Fruit fly (Drosophila melanogaster) whole organism, embryonic: Measurements from ENCODE around the gene Sgs5bis.

ENCODE experiments used
- Asciz ChIP-seq: fragments of 200-800 bp; sonication (Bioruptor generic); optimal IDR thresholded peaks from 2 replicates; lab custom pipeline; 2017; ENCODE audit warnings: missing biosample characterization, mild to moderate bottlenecking, missing genetic modification characterization, missing genetic modification reagents
- Atf6 ChIP-seq: fragments of 200-800 bp; sonication (Bioruptor generic); IDR thresholded peaks from 2 replicates; pipeline ENCODE4 v1.3.6; 2022; ENCODE audit warnings: missing biosample characterization, missing genetic modification characterization
- B-H1 ChIP-seq: fragments of 200-800 bp; sonication (Bioruptor generic); IDR thresholded peaks from 3 replicates; pipeline ENCODE4 v1.3.6; 2022; ENCODE audit warnings: missing biosample characterization, missing genetic modification characterization
- CG10462 ChIP-seq: fragments of 200-800 bp; sonication (Bioruptor generic); optimal IDR thresholded peaks from 2 replicates; lab custom pipeline; 2016; ENCODE audit warnings: missing biosample characterization, missing genetic modification characterization
- CG13424 ChIP-seq: fragments of 200-800 bp; sonication (Bioruptor generic); optimal IDR thresholded peaks from 2 replicates; lab custom pipeline; 2019; ENCODE audit warnings: missing biosample characterization, mild to moderate bottlenecking, missing genetic modification characterization, moderate library complexity
- CG13624 ChIP-seq: fragments of 200-800 bp; sonication (Bioruptor generic); optimal IDR thresholded peaks from 2 replicates; lab custom pipeline; 2016; ENCODE audit warnings: missing biosample characterization, missing genetic modification characterization
- CG13775 ChIP-seq: fragments of 200-800 bp; sonication (Bioruptor generic); optimal IDR thresholded peaks from 3 replicates; lab custom pipeline; 2017; ENCODE audit warnings: missing biosample characterization, mild to moderate bottlenecking, missing genetic modification characterization
- CG15269 ChIP-seq: fragments of 200-800 bp; sonication (Bioruptor generic); optimal IDR thresholded peaks from 2 replicates; lab custom pipeline; 2018; ENCODE audit warnings: missing biosample characterization, mild to moderate bottlenecking, missing genetic modification characterization, moderate library complexity
- CG15601 ChIP-seq: fragments of 200-800 bp; sonication (Bioruptor generic); optimal IDR thresholded peaks from 3 replicates; lab custom pipeline; 2019; ENCODE audit warnings: missing biosample characterization, mild to moderate bottlenecking, missing genetic modification characterization, moderate library complexity
- CG16813 ChIP-seq: fragments of 200-800 bp; sonication (Bioruptor generic); IDR thresholded peaks from 3 replicates; pipeline ENCODE4 v1.3.6; 2022; ENCODE audit warnings: missing biosample characterization, missing genetic modification characterization; ENCODE audit not compliant: partially characterized antibody
- CG17186 ChIP-seq: fragments of 200-800 bp; sonication (Bioruptor generic); optimal IDR thresholded peaks from 3 replicates; lab custom pipeline; 2017; ENCODE audit warnings: missing biosample characterization, missing genetic modification reagents, missing genetic modification characterization
- CG2116 ChIP-seq: fragments of 200-800 bp; sonication (Bioruptor generic); optimal IDR thresholded peaks from 3 replicates; lab custom pipeline; 2018; ENCODE audit warnings: missing biosample characterization, mild to moderate bottlenecking, missing genetic modification characterization
- CG2712 ChIP-seq: fragments of 200-800 bp; optimal IDR thresholded peaks from 3 replicates; lab custom pipeline; 2019; ENCODE audit warnings: missing biosample characterization, mild to moderate bottlenecking, missing genetic modification characterization, moderate library complexity
- CG32532 ChIP-seq: fragments of 200-800 bp; sonication (Bioruptor generic); IDR thresholded peaks from 2 replicates; pipeline ENCODE4 v1.3.6; 2022; ENCODE audit warnings: missing biosample characterization, missing genetic modification characterization
- CG4328 ChIP-seq: fragments of 200-800 bp; sonication (Bioruptor generic); optimal IDR thresholded peaks from 3 replicates; lab custom pipeline; 2017; ENCODE audit warnings: missing biosample characterization, missing genetic modification reagents, missing genetic modification characterization
- CG43689 ChIP-seq: fragments of 200-800 bp; sonication (Bioruptor generic); IDR thresholded peaks from 2 replicates; pipeline ENCODE4 v1.3.6; 2022; ENCODE audit warnings: missing biosample characterization, missing genetic modification characterization
- CG4854 ChIP-seq: fragments of 200-800 bp; sonication (Bioruptor generic); optimal IDR thresholded peaks from 2 replicates; lab custom pipeline; 2016; ENCODE audit warnings: missing biosample characterization, missing genetic modification characterization, inconsistent platforms
- CG5953 ChIP-seq: fragments of 200-800 bp; sonication (Bioruptor generic); IDR thresholded peaks from 2 replicates; pipeline ENCODE4 v1.3.6; 2022; ENCODE audit warnings: missing biosample characterization, missing genetic modification characterization
- CG6175 ChIP-seq: fragments of 200-800 bp; sonication (Bioruptor generic); IDR thresholded peaks from 3 replicates; pipeline ENCODE4 v1.3.6; 2022; ENCODE audit warnings: missing biosample characterization, missing genetic modification characterization
- CG6813 ChIP-seq: fragments of 200-800 bp; sonication (Bioruptor generic); optimal IDR thresholded peaks from 2 replicates; lab custom pipeline; 2017; ENCODE audit warnings: missing biosample characterization, missing genetic modification characterization, mild to moderate bottlenecking, moderate library complexity, missing genetic modification reagents
- CG7839 ChIP-seq: fragments of 200-800 bp; sonication (Bioruptor generic); optimal IDR thresholded peaks from 3 replicates; lab custom pipeline; 2018; ENCODE audit warnings: missing biosample characterization, mild to moderate bottlenecking, missing genetic modification characterization, moderate library complexity
- CG7987 ChIP-seq: fragments of 200-800 bp; sonication (Bioruptor generic); optimal IDR thresholded peaks from 2 replicates; lab custom pipeline; 2018; ENCODE audit warnings: missing biosample characterization, mild to moderate bottlenecking, missing genetic modification characterization, moderate library complexity
- CG8359 ChIP-seq: fragments of 200-800 bp; sonication (Bioruptor generic); optimal IDR thresholded peaks from 2 replicates; lab custom pipeline; 2017; ENCODE audit warnings: missing biosample characterization, mild to moderate bottlenecking, missing genetic modification characterization, borderline replicate concordance
- CHES-1-like ChIP-seq: fragments of 200-800 bp; sonication (Bioruptor generic); optimal IDR thresholded peaks from 2 replicates; lab custom pipeline; 2016; ENCODE audit warnings: missing biosample characterization, missing genetic modification characterization
- Dfd ChIP-seq, 2 experiments: fragments of >200 bp; optimal IDR thresholded peaks; 2 replicates each; lab custom pipeline; 2017; ENCODE audit warnings: missing biosample characterization in 2 of 2, missing genetic modification characterization in 2 of 2
- Dip3 ChIP-seq: fragments of 200-800 bp; sonication (Bioruptor generic); optimal IDR thresholded peaks from 3 replicates; lab custom pipeline; 2016; ENCODE audit warnings: missing biosample characterization, missing genetic modification characterization
- Dref ChIP-seq: fragments of 200-800 bp; sonication (Bioruptor generic); IDR thresholded peaks from 2 replicates; pipeline ENCODE4 v1.3.6; 2022; ENCODE audit warnings: missing biosample characterization, missing genetic modification characterization
- Myb ChIP-seq: fragments of 200-800 bp; sonication (Bioruptor generic); optimal IDR thresholded peaks from 2 replicates; lab custom pipeline; 2016; ENCODE audit warnings: missing biosample characterization, missing genetic modification characterization
- NK7.1 ChIP-seq: fragments of 200-800 bp; sonication (Bioruptor generic); optimal IDR thresholded peaks from 3 replicates; lab custom pipeline; 2016; ENCODE audit warnings: missing biosample characterization, missing genetic modification characterization
- Nf-YC ChIP-seq: fragments of 200-800 bp; optimal IDR thresholded peaks from 3 replicates; lab custom pipeline; 2019; ENCODE audit warnings: missing biosample characterization, mild to moderate bottlenecking, missing genetic modification characterization, moderate library complexity
- Sox102F ChIP-seq: fragments of 200-800 bp; sonication (Bioruptor generic); optimal IDR thresholded peaks from 2 replicates; lab custom pipeline; 2018; ENCODE audit warnings: missing biosample characterization, mild to moderate bottlenecking, missing genetic modification characterization, moderate library complexity
- Ssrp ChIP-seq: fragments of 200-800 bp; sonication (Bioruptor generic); optimal IDR thresholded peaks from 2 replicates; lab custom pipeline; 2018; ENCODE audit warnings: missing biosample characterization, mild to moderate bottlenecking, missing genetic modification characterization, moderate library complexity
- Usf ChIP-seq: fragments of 200-800 bp; sonication (Bioruptor generic); optimal IDR thresholded peaks from 2 replicates; lab custom pipeline; 2017; ENCODE audit warnings: missing genotype, missing biosample characterization, missing genetic modification characterization
- btn ChIP-seq: fragments of 200-800 bp; sonication (Bioruptor generic); optimal IDR thresholded peaks from 2 replicates; lab custom pipeline; 2016; ENCODE audit warnings: missing biosample characterization, missing genetic modification characterization
- cwo ChIP-seq: fragments of 200-800 bp; sonication (Bioruptor generic); optimal IDR thresholded peaks from 3 replicates; lab custom pipeline; 2017; ENCODE audit warnings: missing biosample characterization, missing genetic modification characterization, mild to moderate bottlenecking, moderate library complexity, missing genetic modification reagents
- gsb ChIP-seq: fragments of 200-800 bp; sonication (Bioruptor generic); IDR thresholded peaks from 2 replicates; pipeline ENCODE4 v1.3.6; 2022; ENCODE audit warnings: missing biosample characterization, missing genetic modification characterization
- gsb-n ChIP-seq: fragments of 200-800 bp; sonication (Bioruptor generic); optimal IDR thresholded peaks from 3 replicates; lab custom pipeline; 2018; ENCODE audit warnings: missing biosample characterization, mild to moderate bottlenecking, missing genetic modification characterization
- jing ChIP-seq: fragments of 200-800 bp; sonication (Bioruptor generic); optimal IDR thresholded peaks from 2 replicates; lab custom pipeline; 2018; ENCODE audit warnings: missing biosample characterization, mild to moderate bottlenecking, missing genetic modification characterization
- kay ChIP-seq: fragments of 200-800 bp; sonication (Bioruptor generic); optimal IDR thresholded peaks from 2 replicates; lab custom pipeline; 2016; ENCODE audit warnings: missing biosample characterization, missing genetic modification characterization
- knrl ChIP-seq: fragments of 200-800 bp; sonication (Bioruptor generic); IDR thresholded peaks from 3 replicates; pipeline ENCODE4 v1.3.6; 2022; ENCODE audit warnings: missing biosample characterization, missing genetic modification characterization; ENCODE audit not compliant: partially characterized antibody
- lab ChIP-seq: fragments of 200-800 bp; sonication (Bioruptor generic); optimal IDR thresholded peaks from 3 replicates; lab custom pipeline; 2017; ENCODE audit warnings: missing biosample characterization, missing genetic modification characterization, mild to moderate bottlenecking, moderate library complexity, missing genetic modification reagents
- maf-S ChIP-seq: fragments of 200-800 bp; sonication (Bioruptor generic); optimal IDR thresholded peaks from 2 replicates; lab custom pipeline; 2016; ENCODE audit warnings: missing biosample characterization, missing genetic modification characterization
- mam ChIP-seq: fragments of 200-800 bp; sonication (Bioruptor generic); optimal IDR thresholded peaks from 3 replicates; lab custom pipeline; 2016; ENCODE audit warnings: missing biosample characterization, missing genetic modification characterization
- nmo ChIP-seq: fragments of 200-800 bp; sonication (Bioruptor generic); optimal IDR thresholded peaks from 2 replicates; lab custom pipeline; 2018; ENCODE audit warnings: missing biosample characterization, mild to moderate bottlenecking, missing genetic modification characterization, moderate library complexity
- p53 ChIP-seq: fragments of 200-800 bp; sonication (Bioruptor generic); optimal IDR thresholded peaks from 2 replicates; lab custom pipeline; 2016; ENCODE audit warnings: missing biosample characterization, missing genetic modification characterization
- phol ChIP-seq: fragments of 200-800 bp; sonication (Bioruptor generic); optimal IDR thresholded peaks from 3 replicates; lab custom pipeline; 2018; ENCODE audit warnings: missing biosample characterization, mild to moderate bottlenecking, missing genetic modification characterization, moderate library complexity
- ro ChIP-seq: fragments of 200-800 bp; sonication (Bioruptor generic); IDR thresholded peaks from 2 replicates; pipeline ENCODE4 v1.3.6; 2022; ENCODE audit warnings: missing biosample characterization, missing genetic modification characterization
- sens ChIP-seq: fragments of 200-800 bp; sonication (Bioruptor generic); peaks from one replicate; lab custom pipeline; 2016; ENCODE audit warnings: missing biosample characterization, missing genetic modification characterization
- tin ChIP-seq: fragments of 200-800 bp; sonication (Bioruptor generic); optimal IDR thresholded peaks from 3 replicates; lab custom pipeline; 2016; ENCODE audit warnings: missing biosample characterization, missing genetic modification characterization
- ttk ChIP-seq: fragments of 200-800 bp; sonication (Bioruptor generic); IDR thresholded peaks from 2 replicates; pipeline ENCODE4 v2.1.2; 2022; ENCODE audit warnings: missing biosample characterization, missing genetic modification characterization
- vfl ChIP-seq: fragments of 200-800 bp; sonication (Bioruptor generic); optimal IDR thresholded peaks from 2 replicates; lab custom pipeline; 2016; ENCODE audit warnings: missing biosample characterization, missing genetic modification characterization
- zfh1 ChIP-seq: fragments of 200-800 bp; sonication (Bioruptor generic); IDR thresholded peaks from 3 replicates; pipeline ENCODE4 v1.3.6; 2022; ENCODE audit warnings: missing biosample characterization, missing genetic modification characterization

Sgs5bis gene

dm6 chr3R:17591831-17592230, 2.4 kb upstream of the Sgs5bis start (continued):
- no peak for TF ChIP-seq ro (GFP tag; lab: Robert Waterston, UW)
- no peak for TF ChIP-seq Dfd (GFP tag; optimal IDR thresholded peaks at IDR 0.05; lab: Kevin White, UChicago)
- TF ChIP-seq Myb (GFP tag; lab: Kevin White, UChicago): no peak
- no peak for TF ChIP-seq p53
- no peak for TF ChIP-seq CG13775 (GFP tag; lab: Kevin White, UChicago)
- no peak for TF ChIP-seq CG32532
- no peak for TF ChIP-seq CG10462 (GFP tag; lab: Kevin White, UChicago)
- no peak for TF ChIP-seq zfh1
- TF ChIP-seq CG6175 (GFP tag; lab: Robert Waterston, UW): no peak
- no peak for TF ChIP-seq kay
- TF ChIP-seq CG13424 (tag; lab: Kevin White, UChicago): peak; percentile 11
- TF ChIP-seq knrl (GFP tag; lab: Robert Waterston, UW): no peak
- TF ChIP-seq CG13624: no peak
- TF ChIP-seq CG2116 (GFP tag; lab: Kevin White, UChicago): no peak
- no peak for TF ChIP-seq CG8359 (GFP tag; lab: Kevin White, UChicago)
- no peak for TF ChIP-seq vfl (GFP tag; lab: Kevin White, UChicago)
- TF ChIP-seq CG5953 (GFP tag; lab: Robert Waterston, UW): no peak
- peak; percentile 31 for TF ChIP-seq nmo (GFP tag; lab: Kevin White, UChicago)
- no peak for TF ChIP-seq CHES-1-like (GFP tag; lab: Kevin White, UChicago)
- no peak for TF ChIP-seq mam (GFP tag; lab: Kevin White, UChicago)
- TF ChIP-seq Sox102F: peak; percentile 8
- no peak for TF ChIP-seq CG4854 (GFP tag; lab: Kevin White, UChicago)
- TF ChIP-seq CG7839 (tag; lab: Kevin White, UChicago): peak; percentile 31
- TF ChIP-seq Dip3 (GFP tag; lab: Kevin White, UChicago): no peak
- peak; percentile 49 for TF ChIP-seq CG2712 (tag; lab: Kevin White, UChicago)
- TF ChIP-seq tin (GFP tag; lab: Kevin White, UChicago): no peak
- TF ChIP-seq gsb (GFP tag; lab: Robert Waterston, UW): no peak
- no peak for TF ChIP-seq CG15269 (tag; lab: Kevin White, UChicago)
- TF ChIP-seq maf-S (GFP tag; lab: Kevin White, UChicago): no peak
- no peak for TF ChIP-seq B-H1 (GFP tag; lab: Robert Waterston, UW)
- TF ChIP-seq CG16813 (GFP tag; lab: Robert Waterston, UW): no peak
- TF ChIP-seq CG6813 (GFP tag; lab: Kevin White, UChicago): no peak
- TF ChIP-seq Atf6 (GFP tag; lab: Robert Waterston, UW): no peak
- no peak for TF ChIP-seq Asciz
- no peak for TF ChIP-seq gsb-n (tag; lab: Kevin White, UChicago)
- no peak for TF ChIP-seq Dref (GFP tag; lab: Robert Waterston, UW)
- no peak for TF ChIP-seq cwo (GFP tag; lab: Kevin White, UChicago)
- no peak for TF ChIP-seq CG17186 (GFP tag; lab: Kevin White, UChicago)
- no peak for TF ChIP-seq Usf
- TF ChIP-seq btn (GFP tag; lab: Kevin White, UChicago): no peak
- no peak for TF ChIP-seq Ssrp (tag; lab: Kevin White, UChicago)
- TF ChIP-seq phol (tag; lab: Kevin White, UChicago): peak; percentile 48
- no peak for TF ChIP-seq Nf-YC (tag; lab: Kevin White, UChicago)
- no peak for TF ChIP-seq CG7987 (GFP tag; lab: Kevin White, UChicago)
- no peak for TF ChIP-seq CG15601 (tag; lab: Kevin White, UChicago)
- TF ChIP-seq CG43689 (GFP tag; lab: Robert Waterston, UW): no peak
- no peak for TF ChIP-seq jing (GFP tag; lab: Kevin White, UChicago)
- no peak for TF ChIP-seq ttk (GFP tag; lab: Robert Waterston, UW)
- no peak for TF ChIP-seq NK7.1 (GFP tag; lab: Kevin White, UChicago)
- TF ChIP-seq CG4328 (GFP tag; lab: Kevin White, UChicago): no peak
- TF ChIP-seq sens (GFP tag; lab: Kevin White, UChicago): peak; percentile 77
- TF ChIP-seq lab (GFP tag; lab: Kevin White, UChicago): no peak
